Fruit fly (Drosophila melanogaster): Measurements from ENCODE around the gene Srlp.

Gene Srlp

DNA sequence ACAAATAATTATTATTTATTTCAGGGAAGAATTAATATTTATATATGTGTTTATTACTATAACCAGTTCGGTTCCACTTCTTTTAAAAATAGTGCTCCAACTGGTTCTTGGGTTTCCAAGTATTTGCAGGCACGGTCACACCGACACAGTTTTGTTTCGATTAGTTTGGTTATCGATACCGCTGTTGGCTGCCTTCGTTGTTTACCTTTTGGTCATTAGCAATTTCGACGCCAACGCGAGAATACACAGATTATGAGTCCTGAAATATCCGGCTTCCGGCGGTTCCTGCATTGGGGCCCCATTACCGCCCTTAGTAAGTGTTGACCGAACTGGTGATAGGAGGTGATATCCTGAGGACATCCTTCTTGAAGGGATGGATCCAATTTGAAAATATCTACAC lies 25.7 kb upstream of the Srlp start, which contains the start of gene CG5196 (continued):
- TF ChIP-seq chinmo (GFP tag; IDR thresholded peaks at IDR 0.05; ENCODE audit: partially characterized antibody): peak; percentile 67; the same call in 1 of the 4 replicates
- no peak for TF ChIP-seq CG3281 (GFP tag; optimal IDR thresholded peaks at IDR 0.05)
- TF ChIP-seq sima (GFP tag; optimal IDR thresholded peaks at IDR 0.05): no peak
- TF ChIP-seq CG1024 (GFP tag; IDR thresholded peaks at IDR 0.05): no peak
- no peak for TF ChIP-seq yki (optimal IDR thresholded peaks at IDR 0.05)
- no peak for TF ChIP-seq chif (GFP tag; optimal IDR thresholded peaks at IDR 0.05)
- no peak for TF ChIP-seq GATAe (GFP tag; conservative IDR thresholded peaks at IDR 0.05)
- TF ChIP-seq sob (GFP tag; IDR thresholded peaks at IDR 0.05): peak; percentile 20; the same call in 1 of the 2 replicates
- TF ChIP-seq eyg (GFP tag; optimal IDR thresholded peaks at IDR 0.05): no peak
- TF ChIP-seq scrt (GFP tag; optimal IDR thresholded peaks at IDR 0.05): no peak
- TF ChIP-seq CG6654 (GFP tag; optimal IDR thresholded peaks at IDR 0.05): peak; percentile 95
- TF ChIP-seq CkIIα-i1 (GFP tag; IDR thresholded peaks at IDR 0.05): no peak
- no peak for TF ChIP-seq Bdp1 (GFP tag; optimal IDR thresholded peaks at IDR 0.05)
- peak; percentile 20 for TF ChIP-seq gsb-n (tag; optimal IDR thresholded peaks at IDR 0.05)
- TF ChIP-seq HHEX (GFP tag; optimal IDR thresholded peaks at IDR 0.05): no peak
- TF ChIP-seq Aef1 (GFP tag; IDR thresholded peaks at IDR 0.05): no peak
- TF ChIP-seq Mad (GFP tag; optimal IDR thresholded peaks at IDR 0.05): no peak
- TF ChIP-seq CG4617 (GFP tag; optimal IDR thresholded peaks at IDR 0.05; ENCODE audit: borderline replicate concordance): peak; percentile 55
- no peak for TF ChIP-seq zf30C (GFP tag; optimal IDR thresholded peaks at IDR 0.05)
- TF ChIP-seq fu2 (GFP tag; optimal IDR thresholded peaks at IDR 0.05): no peak
- no peak for TF ChIP-seq hkb (optimal IDR thresholded peaks at IDR 0.05)
- TF ChIP-seq hkb (GFP tag; IDR thresholded peaks at IDR 0.05): no peak
- TF ChIP-seq kni (GFP tag; optimal IDR thresholded peaks at IDR 0.05): peak; percentile 34
- TF ChIP-seq Dp (GFP tag; optimal IDR thresholded peaks at IDR 0.05): peak; percentile 80
- TF ChIP-seq salm (tag; optimal IDR thresholded peaks at IDR 0.05): no peak
- TF ChIP-seq Atf3 (GFP tag; optimal IDR thresholded peaks at IDR 0.05): no peak
- TF ChIP-seq Sry-β (GFP tag; optimal IDR thresholded peaks at IDR 0.05): peak; percentile 34
- TF ChIP-seq sim (GFP tag; IDR thresholded peaks at IDR 0.05): no peak
- TF ChIP-seq CG10147 (GFP tag; optimal IDR thresholded peaks at IDR 0.05): peak; percentile 13
- TF ChIP-seq CG14860 (GFP tag; IDR thresholded peaks at IDR 0.05; ENCODE audit: partially characterized antibody): peak; percentile 27; the same call in 2 of the 3 replicates
- no peak for TF ChIP-seq CG17359 (tag; optimal IDR thresholded peaks at IDR 0.05)
- no peak for TF ChIP-seq Spps (tag; optimal IDR thresholded peaks at IDR 0.05)
- no peak for TF ChIP-seq cwo (GFP tag; optimal IDR thresholded peaks at IDR 0.05)
- TF ChIP-seq HLHmδ (GFP tag; optimal IDR thresholded peaks at IDR 0.05): peak; percentile 49
- no peak for TF ChIP-seq shn (GFP tag; optimal IDR thresholded peaks at IDR 0.05)
- TF ChIP-seq Six4 (GFP tag; optimal IDR thresholded peaks at IDR 0.05): no peak
- no peak for TF ChIP-seq CG43689 (GFP tag; IDR thresholded peaks at IDR 0.05)
- TF ChIP-seq Ets97D (GFP tag; optimal IDR thresholded peaks at IDR 0.05): peak; percentile 34
- peak; percentile 17 for TF ChIP-seq kah (GFP tag; optimal IDR thresholded peaks at IDR 0.05)
- peak; percentile 16 for TF ChIP-seq CG13424 (tag; optimal IDR thresholded peaks at IDR 0.05)
- TF ChIP-seq zen2 (GFP tag; IDR thresholded peaks at IDR 0.05; ENCODE audit: partially characterized antibody): peak; percentile 74
- no peak for TF ChIP-seq CG7786 (GFP tag; optimal IDR thresholded peaks at IDR 0.05)
- no peak for TF ChIP-seq CG4730 (GFP tag; IDR thresholded peaks at IDR 0.05)
- no peak for TF ChIP-seq bsh (GFP tag; optimal IDR thresholded peaks at IDR 0.05)
- no peak for TF ChIP-seq CG10959 (GFP tag; IDR thresholded peaks at IDR 0.05)
- TF ChIP-seq NC2β (GFP tag; optimal IDR thresholded peaks at IDR 0.05): no peak
- no peak for TF ChIP-seq cato (GFP tag; optimal IDR thresholded peaks at IDR 0.05; ENCODE audit: borderline replicate concordance)
- peak; percentile 45 for TF ChIP-seq nom (GFP tag; optimal IDR thresholded peaks at IDR 0.05)
- no peak for TF ChIP-seq CG5245 (GFP tag; optimal IDR thresholded peaks at IDR 0.05)
- no peak for TF ChIP-seq ewg (GFP tag; optimal IDR thresholded peaks at IDR 0.05)
- TF ChIP-seq Gsc (GFP tag; IDR thresholded peaks at IDR 0.05): no peak
- no peak for TF ChIP-seq Usf (GFP tag; optimal IDR thresholded peaks at IDR 0.05)
